Fruit fly (Drosophila melanogaster) whole organism, prepupa: ENCODE results near the gene CG16717.

Source experiments
- Blimp-1 ChIP-seq: fragments of 200-800 bp; sonication (Bioruptor generic); optimal IDR thresholded peaks from 3 replicates; lab custom pipeline; 2017; ENCODE audit warnings: missing biosample characterization, missing genetic modification characterization, mild to moderate bottlenecking, moderate library complexity, missing genetic modification reagents
- CG10669 ChIP-seq: fragments of 200-800 bp; sonication (Bioruptor generic); optimal IDR thresholded peaks from 3 replicates; lab custom pipeline; 2018; ENCODE audit warnings: missing biosample characterization, mild to moderate bottlenecking, missing genetic modification characterization, moderate library complexity
- CG11294 ChIP-seq: fragments of 200-800 bp; sonication (Bioruptor generic); IDR thresholded peaks from 2 replicates; pipeline ENCODE4 v1.3.6; 2022; ENCODE audit warnings: missing biosample characterization, missing genetic modification characterization
- CG11762 ChIP-seq: fragments of 200-800 bp; sonication (Bioruptor generic); optimal IDR thresholded peaks from 3 replicates; lab custom pipeline; 2016; ENCODE audit warnings: missing biosample characterization, missing genetic modification characterization; ENCODE audit not compliant: insufficient read depth
- CG11902 ChIP-seq: fragments of 200-800 bp; sonication (Bioruptor generic); optimal IDR thresholded peaks from 3 replicates; lab custom pipeline; 2016; ENCODE audit warnings: missing biosample characterization, missing genetic modification characterization
- CG15336 ChIP-seq: fragments of 200-800 bp; sonication (Bioruptor generic); IDR thresholded peaks from 2 replicates; pipeline ENCODE4 v1.3.6; 2022; ENCODE audit warnings: missing biosample characterization, missing genetic modification characterization
- CG1621 ChIP-seq: fragments of 200-800 bp; sonication (Bioruptor generic); optimal IDR thresholded peaks from 3 replicates; lab custom pipeline; 2018; ENCODE audit warnings: missing biosample characterization, mild to moderate bottlenecking, missing genetic modification characterization
- CG16779 ChIP-seq: fragments of 200-800 bp; sonication (Bioruptor generic); optimal IDR thresholded peaks from 3 replicates; lab custom pipeline; 2017; ENCODE audit warnings: missing biosample characterization, mild to moderate bottlenecking, missing genetic modification characterization
- CG3032 ChIP-seq: fragments of 200-800 bp; optimal IDR thresholded peaks from 2 replicates; lab custom pipeline; 2019; ENCODE audit warnings: missing biosample characterization, mild to moderate bottlenecking, missing genetic modification characterization, moderate library complexity
- CG31627 ChIP-seq: fragments of 200-800 bp; sonication (Bioruptor generic); optimal IDR thresholded peaks from 3 replicates; lab custom pipeline; 2016; ENCODE audit warnings: missing biosample characterization, missing genetic modification characterization
- CG34406 ChIP-seq: fragments of 200-800 bp; sonication (Bioruptor generic); optimal IDR thresholded peaks from 3 replicates; lab custom pipeline; 2016; ENCODE audit warnings: missing biosample characterization, missing genetic modification characterization
- CG3919 ChIP-seq: fragments of 200-800 bp; sonication (Bioruptor generic); optimal IDR thresholded peaks from 3 replicates; lab custom pipeline; 2016; ENCODE audit warnings: missing biosample characterization, missing genetic modification characterization
- CG4318 ChIP-seq: fragments of 200-800 bp; sonication (Bioruptor generic); optimal IDR thresholded peaks from 3 replicates; lab custom pipeline; 2017; ENCODE audit warnings: missing biosample characterization, mild to moderate bottlenecking, missing genetic modification characterization
- CG6163 ChIP-seq: fragments of 200-800 bp; sonication (Bioruptor generic); IDR thresholded peaks from 3 replicates; pipeline ENCODE4 v1.3.6; 2022; ENCODE audit warnings: missing biosample characterization, missing genetic modification characterization
- CG6276 ChIP-seq: fragments of 200-800 bp; sonication (Bioruptor generic); optimal IDR thresholded peaks from 2 replicates; lab custom pipeline; 2017; ENCODE audit warnings: missing biosample characterization, mild to moderate bottlenecking, missing genetic modification characterization
- CG6792 ChIP-seq: fragments of 200-800 bp; sonication (Bioruptor generic); optimal IDR thresholded peaks from 3 replicates; lab custom pipeline; 2016; ENCODE audit warnings: missing biosample characterization, missing genetic modification characterization
- CG6854 ChIP-seq: fragments of 200-800 bp; sonication (Bioruptor generic); optimal IDR thresholded peaks from 2 replicates; lab custom pipeline; 2017; ENCODE audit warnings: missing biosample characterization, mild to moderate bottlenecking, missing genetic modification characterization
- CG7368 ChIP-seq: fragments of 200-800 bp; sonication (Bioruptor generic); optimal IDR thresholded peaks from 3 replicates; lab custom pipeline; 2016; ENCODE audit warnings: missing biosample characterization, missing genetic modification characterization
- CG8119 ChIP-seq: fragments of 200-800 bp; sonication (Bioruptor generic); IDR thresholded peaks from 3 replicates; pipeline ENCODE4 v1.3.6; 2022; ENCODE audit warnings: missing biosample characterization, missing genetic modification characterization
- Eip75B ChIP-seq: fragments of 200-800 bp; sonication (Bioruptor generic); optimal IDR thresholded peaks from 3 replicates; lab custom pipeline; 2016; ENCODE audit warnings: missing biosample characterization, missing genetic modification characterization
- Eip78C ChIP-seq: fragments of 200-800 bp; sonication (Bioruptor generic); peaks from one replicate; lab custom pipeline; 2016; ENCODE audit warnings: missing biosample characterization, missing genetic modification characterization
- Eip93F ChIP-seq: fragments of 200-800 bp; sonication (Bioruptor generic); optimal IDR thresholded peaks from 2 replicates; lab custom pipeline; 2016; ENCODE audit warnings: missing biosample characterization, mild to moderate bottlenecking, missing genetic modification characterization
- Ets21C ChIP-seq: fragments of 200-800 bp; sonication (Bioruptor generic); optimal IDR thresholded peaks from 3 replicates; lab custom pipeline; 2016; ENCODE audit warnings: missing biosample characterization, missing genetic modification characterization
- Ets96B ChIP-seq: fragments of 200-800 bp; optimal IDR thresholded peaks from 2 replicates; lab custom pipeline; 2019; ENCODE audit warnings: missing biosample characterization, mild to moderate bottlenecking, missing genetic modification characterization, moderate library complexity
- Gug ChIP-seq: fragments of 200-800 bp; sonication (Bioruptor generic); IDR thresholded peaks from 2 replicates; pipeline ENCODE4 v1.3.6; 2022; ENCODE audit warnings: missing biosample characterization, missing genetic modification characterization
- Hr4 ChIP-seq: fragments of 200-800 bp; sonication (Bioruptor generic); optimal IDR thresholded peaks from 3 replicates; lab custom pipeline; 2016; ENCODE audit warnings: missing biosample characterization, missing genetic modification characterization
- Lpt ChIP-seq: fragments of 200-800 bp; sonication (Bioruptor generic); optimal IDR thresholded peaks from 3 replicates; lab custom pipeline; 2016; ENCODE audit warnings: missing biosample characterization, missing genetic modification characterization
- Met ChIP-seq: fragments of 200-800 bp; sonication (Bioruptor generic); optimal IDR thresholded peaks from 3 replicates; lab custom pipeline; 2016; ENCODE audit warnings: missing biosample characterization, missing genetic modification characterization
- OdsH ChIP-seq: fragments of 200-800 bp; sonication (Bioruptor generic); optimal IDR thresholded peaks from 3 replicates; lab custom pipeline; 2016; ENCODE audit warnings: missing biosample characterization, missing genetic modification characterization
- Smox ChIP-seq: fragments of 200-800 bp; sonication (Bioruptor generic); optimal IDR thresholded peaks from 3 replicates; lab custom pipeline; 2016; ENCODE audit warnings: missing biosample characterization, missing genetic modification characterization
- Sox102F ChIP-seq: fragments of 200-800 bp; sonication (Bioruptor generic); optimal IDR thresholded peaks from 2 replicates; lab custom pipeline; 2016; ENCODE audit warnings: missing biosample characterization, mild to moderate bottlenecking, missing genetic modification characterization
- Sox14 ChIP-seq: fragments of 200-800 bp; sonication (Bioruptor generic); optimal IDR thresholded peaks from 3 replicates; lab custom pipeline; 2016; ENCODE audit warnings: missing biosample characterization, missing genetic modification characterization
- Sox15 ChIP-seq: fragments of 200-800 bp; sonication (Bioruptor generic); optimal IDR thresholded peaks from 3 replicates; lab custom pipeline; 2016; ENCODE audit warnings: missing biosample characterization, missing genetic modification characterization
- achi ChIP-seq: fragments of 200-800 bp; sonication (Bioruptor generic); optimal IDR thresholded peaks from 3 replicates; lab custom pipeline; 2016; ENCODE audit warnings: missing biosample characterization, missing genetic modification characterization
- acj6 ChIP-seq: fragments of 200-800 bp; sonication (Bioruptor generic); optimal IDR thresholded peaks from 3 replicates; lab custom pipeline; 2016; ENCODE audit warnings: missing biosample characterization, missing genetic modification characterization
- cyc ChIP-seq: fragments of 200-800 bp; sonication (Bioruptor generic); optimal IDR thresholded peaks from 3 replicates; lab custom pipeline; 2016; ENCODE audit warnings: missing biosample characterization, missing genetic modification characterization
- dac ChIP-seq: fragments of 200-800 bp; sonication (Bioruptor generic); optimal IDR thresholded peaks from 2 replicates; lab custom pipeline; 2017; ENCODE audit warnings: missing biosample characterization, mild to moderate bottlenecking, missing genetic modification characterization
- eg ChIP-seq: fragments of 200-800 bp; sonication (Bioruptor generic); IDR thresholded peaks from 3 replicates; pipeline ENCODE4 v1.3.6; 2022; ENCODE audit warnings: missing biosample characterization, missing genetic modification characterization
- esn ChIP-seq: fragments of 200-800 bp; sonication (Bioruptor generic); optimal IDR thresholded peaks from 2 replicates; lab custom pipeline; 2016; ENCODE audit warnings: missing biosample characterization, mild to moderate bottlenecking, missing genetic modification characterization, moderate library complexity
- fd59A ChIP-seq: fragments of 200-800 bp; sonication (Bioruptor generic); optimal IDR thresholded peaks from 2 replicates; lab custom pipeline; 2017; ENCODE audit warnings: missing biosample characterization, mild to moderate bottlenecking, missing genetic modification characterization, missing genetic modification reagents
- fd85E ChIP-seq: fragments of 200-800 bp; sonication (Bioruptor generic); optimal IDR thresholded peaks from 3 replicates; lab custom pipeline; 2016; ENCODE audit warnings: missing biosample characterization, missing genetic modification characterization
- lz ChIP-seq: fragments of 200-800 bp; sonication (Bioruptor generic); optimal IDR thresholded peaks from 3 replicates; lab custom pipeline; 2016; ENCODE audit warnings: missing biosample characterization, missing genetic modification characterization
- net ChIP-seq: fragments of 200-800 bp; sonication (Bioruptor generic); optimal IDR thresholded peaks from 3 replicates; lab custom pipeline; 2016; ENCODE audit warnings: missing biosample characterization, missing genetic modification characterization
- pdm3 ChIP-seq: fragments of 200-800 bp; sonication (Bioruptor generic); optimal IDR thresholded peaks from 3 replicates; lab custom pipeline; 2016; ENCODE audit warnings: missing biosample characterization, missing genetic modification characterization
- svp ChIP-seq: fragments of 200-800 bp; sonication (Bioruptor generic); peaks from one replicate; lab custom pipeline; 2016; ENCODE audit warnings: missing biosample characterization, missing genetic modification characterization
- topi ChIP-seq: fragments of 200-800 bp; sonication (Bioruptor generic); optimal IDR thresholded peaks from 3 replicates; lab custom pipeline; 2016; ENCODE audit warnings: missing biosample characterization, missing genetic modification characterization

CG16717 gene

dm6 chr3L:9698193-9698642, 19.2 kb downstream of the CG16717 start, which contains the start of gene Ubc4:
Ubc4 (plus strand) TSS chr3L:9698336.
- TF ChIP-seq lz (GFP tag; lab: Kevin White, UChicago) (peak; percentile 2), Ets96B (tag; lab: Kevin White, UChicago) (peak; percentile 7), CG15336 (GFP tag; lab: Robert Waterston, UW) (peak; percentile 31; the same call in 1 of the 2 replicates), CG7368 (GFP tag; lab: Kevin White, UChicago) (peak; percentile 21), Eip75B (GFP tag; lab: Kevin White, UChicago) (no peak), Sox14 (GFP tag; lab: Kevin White, UChicago) (peak; percentile 70), CG6792 (no peak), CG1621 (tag; lab: Kevin White, UChicago) (peak; percentile 49), CG3032 (tag; lab: Kevin White, UChicago) (peak; percentile 34), CG31627 (GFP tag; lab: Kevin White, UChicago) (peak; percentile 14), CG6854 (GFP tag; lab: Kevin White, UChicago) (peak; percentile 39), svp (GFP tag; lab: Kevin White, UChicago) (peak; percentile 72), achi (GFP tag; lab: Kevin White, UChicago) (no peak), CG6163 (0 out of 3 replicates have a peak, but pooled peaks have one; percentile 39), Smox (GFP tag; lab: Kevin White, UChicago) (no peak), CG8119 (peak; percentile 36; the same call in 1 of the 3 replicates), esn (GFP tag; lab: Kevin White, UChicago) (peak; percentile 52)

dm6 chr3L:9703495-9703894, 24.5 kb downstream of the CG16717 start, which contains the start of gene CG6761:
CG6761 (minus strand) TSS chr3L:9703595.
- TF ChIP-seq fd85E (GFP tag; lab: Kevin White, UChicago), result no peak
- no peak for TF ChIP-seq svp (GFP tag; lab: Kevin White, UChicago)
- no peak for TF ChIP-seq CG11294
- no peak for TF ChIP-seq Ets21C (GFP tag; lab: Kevin White, UChicago)
- no peak for TF ChIP-seq Smox (GFP tag; lab: Kevin White, UChicago)
- no peak for TF ChIP-seq CG34406 (GFP tag; lab: Kevin White, UChicago)
- no peak for TF ChIP-seq CG3919 (GFP tag; lab: Kevin White, UChicago)
- TF ChIP-seq eg (GFP tag; lab: Robert Waterston, UW), result no peak
- TF ChIP-seq Blimp-1, result no peak

dm6 chr3L:9704162-9704748, 25.3 kb downstream of the CG16717 start, which contains the start of gene CG16711:
CG16711 (plus strand) TSS chr3L:9704331.
- TF ChIP-seq CG11762 (GFP tag; lab: Kevin White, UChicago), result no peak
- TF ChIP-seq Hr4 (GFP tag; lab: Kevin White, UChicago), result no peak
- no peak for TF ChIP-seq CG6276
- no peak for TF ChIP-seq topi
- TF ChIP-seq Lpt, result no peak
- no peak for TF ChIP-seq Met (GFP tag; lab: Kevin White, UChicago)
- TF ChIP-seq Sox14 (GFP tag; lab: Kevin White, UChicago), result no peak
- TF ChIP-seq CG8119, result no peak
- TF ChIP-seq Sox102F (GFP tag; lab: Kevin White, UChicago), result no peak
- TF ChIP-seq Smox (GFP tag; lab: Kevin White, UChicago), result no peak
- no peak for TF ChIP-seq CG4318 (GFP tag; lab: Kevin White, UChicago)
- no peak for TF ChIP-seq Eip78C (GFP tag; lab: Kevin White, UChicago)
- TF ChIP-seq Sox15 (GFP tag; lab: Kevin White, UChicago), result no peak
- TF ChIP-seq svp (GFP tag; lab: Kevin White, UChicago), result peak; percentile 63
- no peak for TF ChIP-seq achi (GFP tag; lab: Kevin White, UChicago)
- TF ChIP-seq CG1621 (tag; lab: Kevin White, UChicago), result peak; percentile 85
- no peak for TF ChIP-seq Gug (GFP tag; lab: Robert Waterston, UW)
- no peak for TF ChIP-seq Ets96B (tag; lab: Kevin White, UChicago)
- TF ChIP-seq dac (GFP tag; lab: Kevin White, UChicago), result no peak
- peak; percentile 9 for TF ChIP-seq esn (GFP tag; lab: Kevin White, UChicago)
- TF ChIP-seq Eip93F (GFP tag; lab: Kevin White, UChicago), result no peak
- no peak for TF ChIP-seq acj6 (GFP tag; lab: Kevin White, UChicago)
- no peak for TF ChIP-seq net (GFP tag; lab: Kevin White, UChicago)
- TF ChIP-seq eg (GFP tag; lab: Robert Waterston, UW), result 0 out of 3 replicates have a peak, but pooled peaks have one; percentile 28
- TF ChIP-seq Eip75B (GFP tag; lab: Kevin White, UChicago), result no peak
- no peak for TF ChIP-seq cyc
- TF ChIP-seq OdsH, result no peak
- no peak for TF ChIP-seq CG16779 (tag; lab: Kevin White, UChicago)
- TF ChIP-seq CG11902 (GFP tag; lab: Kevin White, UChicago), result no peak
- TF ChIP-seq pdm3 (GFP tag; lab: Kevin White, UChicago), result no peak
- TF ChIP-seq lz (GFP tag; lab: Kevin White, UChicago), result no peak
- no peak for TF ChIP-seq CG10669 (GFP tag; lab: Kevin White, UChicago)
- no peak for TF ChIP-seq fd59A
- TF ChIP-seq CG6792, result no peak
